Fruit fly (Drosophila melanogaster) whole organism, prepupa: ENCODE measurements around the gene CG2841.

Experiments
- CG10669 ChIP-seq: fragments of 200-800 bp; sonication (Bioruptor generic); optimal IDR thresholded peaks from 3 replicates; lab custom pipeline; 2018; ENCODE audit warnings: missing biosample characterization, mild to moderate bottlenecking, missing genetic modification characterization, moderate library complexity
- CG11902 ChIP-seq: fragments of 200-800 bp; sonication (Bioruptor generic); optimal IDR thresholded peaks from 3 replicates; lab custom pipeline; 2016; ENCODE audit warnings: missing biosample characterization, missing genetic modification characterization
- CG15336 ChIP-seq: fragments of 200-800 bp; sonication (Bioruptor generic); IDR thresholded peaks from 2 replicates; pipeline ENCODE4 v1.3.6; 2022; ENCODE audit warnings: missing biosample characterization, missing genetic modification characterization
- CG3032 ChIP-seq: fragments of 200-800 bp; optimal IDR thresholded peaks from 2 replicates; lab custom pipeline; 2019; ENCODE audit warnings: missing biosample characterization, mild to moderate bottlenecking, missing genetic modification characterization, moderate library complexity
- CG31627 ChIP-seq: fragments of 200-800 bp; sonication (Bioruptor generic); optimal IDR thresholded peaks from 3 replicates; lab custom pipeline; 2016; ENCODE audit warnings: missing biosample characterization, missing genetic modification characterization
- CG32006 ChIP-seq: fragments of 200-800 bp; sonication (Bioruptor generic); optimal IDR thresholded peaks from 3 replicates; lab custom pipeline; 2017; ENCODE audit warnings: missing biosample characterization, mild to moderate bottlenecking, missing genetic modification characterization
- CG34406 ChIP-seq: fragments of 200-800 bp; sonication (Bioruptor generic); optimal IDR thresholded peaks from 3 replicates; lab custom pipeline; 2016; ENCODE audit warnings: missing biosample characterization, missing genetic modification characterization
- CG3919 ChIP-seq: fragments of 200-800 bp; sonication (Bioruptor generic); optimal IDR thresholded peaks from 3 replicates; lab custom pipeline; 2016; ENCODE audit warnings: missing biosample characterization, missing genetic modification characterization
- CG6163 ChIP-seq: fragments of 200-800 bp; sonication (Bioruptor generic); IDR thresholded peaks from 3 replicates; pipeline ENCODE4 v1.3.6; 2022; ENCODE audit warnings: missing biosample characterization, missing genetic modification characterization
- CG6276 ChIP-seq: fragments of 200-800 bp; sonication (Bioruptor generic); optimal IDR thresholded peaks from 2 replicates; lab custom pipeline; 2017; ENCODE audit warnings: missing biosample characterization, mild to moderate bottlenecking, missing genetic modification characterization
- CG6792 ChIP-seq: fragments of 200-800 bp; sonication (Bioruptor generic); optimal IDR thresholded peaks from 3 replicates; lab custom pipeline; 2016; ENCODE audit warnings: missing biosample characterization, missing genetic modification characterization
- CG6808 ChIP-seq: fragments of 200-800 bp; sonication (Bioruptor generic); optimal IDR thresholded peaks from 3 replicates; lab custom pipeline; 2017; ENCODE audit warnings: missing biosample characterization, missing genetic modification characterization, mild to moderate bottlenecking, moderate library complexity, missing genetic modification reagents
- CG6854 ChIP-seq: fragments of 200-800 bp; sonication (Bioruptor generic); optimal IDR thresholded peaks from 2 replicates; lab custom pipeline; 2017; ENCODE audit warnings: missing biosample characterization, mild to moderate bottlenecking, missing genetic modification characterization
- CG7368 ChIP-seq: fragments of 200-800 bp; sonication (Bioruptor generic); optimal IDR thresholded peaks from 3 replicates; lab custom pipeline; 2016; ENCODE audit warnings: missing biosample characterization, missing genetic modification characterization
- CG8632 ChIP-seq: fragments of 200-800 bp; sonication (Bioruptor generic); optimal IDR thresholded peaks from 3 replicates; lab custom pipeline; 2016; ENCODE audit warnings: missing biosample characterization, missing genetic modification characterization
- Eip75B ChIP-seq: fragments of 200-800 bp; sonication (Bioruptor generic); optimal IDR thresholded peaks from 3 replicates; lab custom pipeline; 2016; ENCODE audit warnings: missing biosample characterization, missing genetic modification characterization
- Eip78C ChIP-seq: fragments of 200-800 bp; sonication (Bioruptor generic); peaks from one replicate; lab custom pipeline; 2016; ENCODE audit warnings: missing biosample characterization, missing genetic modification characterization
- Ets21C ChIP-seq: fragments of 200-800 bp; sonication (Bioruptor generic); optimal IDR thresholded peaks from 3 replicates; lab custom pipeline; 2016; ENCODE audit warnings: missing biosample characterization, missing genetic modification characterization
- Ets96B ChIP-seq: fragments of 200-800 bp; optimal IDR thresholded peaks from 2 replicates; lab custom pipeline; 2019; ENCODE audit warnings: missing biosample characterization, mild to moderate bottlenecking, missing genetic modification characterization, moderate library complexity
- Gug ChIP-seq: fragments of 200-800 bp; sonication (Bioruptor generic); IDR thresholded peaks from 2 replicates; pipeline ENCODE4 v1.3.6; 2022; ENCODE audit warnings: missing biosample characterization, missing genetic modification characterization
- Hr38 ChIP-seq: sonication (Bioruptor generic); optimal IDR thresholded peaks from 2 replicates; lab custom pipeline; 2016; ENCODE audit warnings: missing biosample characterization, missing genetic modification characterization
- Hr39 ChIP-seq: fragments of 200-800 bp; sonication (Bioruptor generic); optimal IDR thresholded peaks from 2 replicates; lab custom pipeline; 2016; ENCODE audit warnings: missing biosample characterization, missing genetic modification characterization
- Lpt ChIP-seq: fragments of 200-800 bp; sonication (Bioruptor generic); optimal IDR thresholded peaks from 3 replicates; lab custom pipeline; 2016; ENCODE audit warnings: missing biosample characterization, missing genetic modification characterization
- Sox102F ChIP-seq: fragments of 200-800 bp; sonication (Bioruptor generic); optimal IDR thresholded peaks from 2 replicates; lab custom pipeline; 2016; ENCODE audit warnings: missing biosample characterization, mild to moderate bottlenecking, missing genetic modification characterization
- Sox15 ChIP-seq: fragments of 200-800 bp; sonication (Bioruptor generic); optimal IDR thresholded peaks from 3 replicates; lab custom pipeline; 2016; ENCODE audit warnings: missing biosample characterization, missing genetic modification characterization
- achi ChIP-seq: fragments of 200-800 bp; sonication (Bioruptor generic); optimal IDR thresholded peaks from 3 replicates; lab custom pipeline; 2016; ENCODE audit warnings: missing biosample characterization, missing genetic modification characterization
- acj6 ChIP-seq: fragments of 200-800 bp; sonication (Bioruptor generic); optimal IDR thresholded peaks from 3 replicates; lab custom pipeline; 2016; ENCODE audit warnings: missing biosample characterization, missing genetic modification characterization
- dac ChIP-seq: fragments of 200-800 bp; sonication (Bioruptor generic); optimal IDR thresholded peaks from 2 replicates; lab custom pipeline; 2017; ENCODE audit warnings: missing biosample characterization, mild to moderate bottlenecking, missing genetic modification characterization
- dsx ChIP-seq: fragments of 200-800 bp; optimal IDR thresholded peaks from 3 replicates; lab custom pipeline; 2019; ENCODE audit warnings: missing biosample characterization, mild to moderate bottlenecking, missing genetic modification characterization, moderate library complexity; ENCODE audit not compliant: poor library complexity, severe bottlenecking
- eg ChIP-seq: fragments of 200-800 bp; sonication (Bioruptor generic); IDR thresholded peaks from 3 replicates; pipeline ENCODE4 v1.3.6; 2022; ENCODE audit warnings: missing biosample characterization, missing genetic modification characterization
- esn ChIP-seq: fragments of 200-800 bp; sonication (Bioruptor generic); optimal IDR thresholded peaks from 2 replicates; lab custom pipeline; 2016; ENCODE audit warnings: missing biosample characterization, mild to moderate bottlenecking, missing genetic modification characterization, moderate library complexity
- fd59A ChIP-seq: fragments of 200-800 bp; sonication (Bioruptor generic); optimal IDR thresholded peaks from 2 replicates; lab custom pipeline; 2017; ENCODE audit warnings: missing biosample characterization, mild to moderate bottlenecking, missing genetic modification characterization, missing genetic modification reagents
- fkh ChIP-seq: fragments of 200-800 bp; sonication (Bioruptor generic); optimal IDR thresholded peaks from 3 replicates; lab custom pipeline; 2017; ENCODE audit warnings: missing biosample characterization, mild to moderate bottlenecking, missing genetic modification characterization, moderate library complexity
- lz ChIP-seq: fragments of 200-800 bp; sonication (Bioruptor generic); optimal IDR thresholded peaks from 3 replicates; lab custom pipeline; 2016; ENCODE audit warnings: missing biosample characterization, missing genetic modification characterization
- net ChIP-seq: fragments of 200-800 bp; sonication (Bioruptor generic); optimal IDR thresholded peaks from 3 replicates; lab custom pipeline; 2016; ENCODE audit warnings: missing biosample characterization, missing genetic modification characterization
- pdm3 ChIP-seq: fragments of 200-800 bp; sonication (Bioruptor generic); optimal IDR thresholded peaks from 3 replicates; lab custom pipeline; 2016; ENCODE audit warnings: missing biosample characterization, missing genetic modification characterization
- salr ChIP-seq, 2 experiments: fragments of 200-800 bp; sonication (Bioruptor generic); optimal IDR thresholded peaks; 3 replicates each; lab custom pipeline; 2016 to 2018; ENCODE audit warnings: missing biosample characterization in 2 of 2, missing genetic modification characterization in 2 of 2, mild to moderate bottlenecking in 1 of 2
- spab ChIP-seq: fragments of 200-800 bp; sonication (Bioruptor generic); optimal IDR thresholded peaks from 2 replicates; lab custom pipeline; 2017; ENCODE audit warnings: missing biosample characterization, mild to moderate bottlenecking, missing genetic modification characterization, missing genetic modification reagents
- ss ChIP-seq, 2 experiments: fragments of 200-800 bp; sonication (Bioruptor generic); optimal IDR thresholded peaks; 2 replicates in 1 of 2; 3 replicates in 1 of 2; lab custom pipeline; 2017 to 2018; ENCODE audit warnings: mild to moderate bottlenecking in 2 of 2, missing biosample characterization in 2 of 2, missing genetic modification characterization in 2 of 2, moderate library complexity in 1 of 2
- svp ChIP-seq: fragments of 200-800 bp; sonication (Bioruptor generic); peaks from one replicate; lab custom pipeline; 2016; ENCODE audit warnings: missing biosample characterization, missing genetic modification characterization
- topi ChIP-seq: fragments of 200-800 bp; sonication (Bioruptor generic); optimal IDR thresholded peaks from 3 replicates; lab custom pipeline; 2016; ENCODE audit warnings: missing biosample characterization, missing genetic modification characterization
- vri ChIP-seq: fragments of 200-800 bp; sonication (Bioruptor generic); optimal IDR thresholded peaks from 3 replicates; lab custom pipeline; 2016; ENCODE audit warnings: missing biosample characterization, mild to moderate bottlenecking, missing genetic modification characterization

CG2841 gene

dm6 chrX:2356441-2356840 lies 9.7 kb downstream of the CG2841 start (continued):
- TF ChIP-seq dac (GFP tag; lab: Kevin White, UChicago) (no peak), Lpt (GFP tag; lab: Kevin White, UChicago) (no peak), eg (GFP tag; lab: Robert Waterston, UW) (peak; percentile 75), CG7368 (GFP tag; lab: Kevin White, UChicago) (peak; percentile 46), fkh (GFP tag; lab: Kevin White, UChicago) (no peak), CG15336 (peak; percentile 47; the same call in 1 of the 2 replicates), CG32006 (peak; percentile 40), achi (GFP tag; lab: Kevin White, UChicago) (peak; percentile 15), Ets21C (GFP tag; lab: Kevin White, UChicago) (no peak), CG6163 (GFP tag; lab: Robert Waterston, UW) (peak; percentile 76), topi (GFP tag; lab: Kevin White, UChicago) (peak; percentile 13), CG8632 (GFP tag; lab: Kevin White, UChicago) (no peak), Sox15 (GFP tag; lab: Kevin White, UChicago) (no peak), CG3919 (GFP tag; lab: Kevin White, UChicago) (peak; percentile 49), salr (GFP tag; optimal IDR thresholded peaks at IDR 0.05; lab: Kevin White, UChicago) (no peak), Eip78C (GFP tag; lab: Kevin White, UChicago) (peak; percentile 84)

dm6 chrX:2355531-2355986 lies 10.6 kb downstream of the CG2841 start:
- TF ChIP-seq Ets21C (GFP tag; lab: Kevin White, UChicago) = no peak
- no peak for TF ChIP-seq CG6854 (GFP tag; lab: Kevin White, UChicago)
- TF ChIP-seq svp (GFP tag; lab: Kevin White, UChicago) = no peak
- no peak for TF ChIP-seq CG8632 (GFP tag; lab: Kevin White, UChicago)
- TF ChIP-seq CG6163 (GFP tag; lab: Robert Waterston, UW) = no peak

- TF ChIP-seq spab (GFP tag; lab: Kevin White, UChicago) (no peak), Lpt (GFP tag; lab: Kevin White, UChicago) (no peak), net (no peak), CG6808 (GFP tag; lab: Kevin White, UChicago) (no peak), CG6276 (no peak), Eip78C (GFP tag; lab: Kevin White, UChicago) (no peak), CG11902 (GFP tag; lab: Kevin White, UChicago) (no peak), fkh (GFP tag; lab: Kevin White, UChicago) (no peak), dsx (GFP tag; lab: Kevin White, UChicago) (no peak), CG6854 (GFP tag; lab: Kevin White, UChicago) (no peak), Hr38 (GFP tag; lab: Kevin White, UChicago) (no peak), CG34406 (no peak)
These were observed 12.0 kb downstream of the CG2841 start for dm6 chrX:2354169-2354568.

- TF ChIP-seq ss (GFP tag; optimal IDR thresholded peaks at IDR 0.05; lab: Kevin White, UChicago) = no peak
- TF ChIP-seq CG34406 = no peak
- TF ChIP-seq vri (GFP tag; lab: Kevin White, UChicago) = peak; percentile 66
- no peak for TF ChIP-seq Hr39 (GFP tag; lab: Kevin White, UChicago)
- peak; percentile 28 for TF ChIP-seq svp (GFP tag; lab: Kevin White, UChicago)
- TF ChIP-seq CG32006 = no peak
- TF ChIP-seq CG6276 = no peak
- no peak for TF ChIP-seq Ets21C (GFP tag; lab: Kevin White, UChicago)
- TF ChIP-seq Eip75B (GFP tag; lab: Kevin White, UChicago) = no peak
- no peak for TF ChIP-seq Sox102F (GFP tag; lab: Kevin White, UChicago)
- TF ChIP-seq, all 60 proteins: peak for 2
These were observed 13.3 kb downstream of the CG2841 start for dm6 chrX:2352819-2353218.

- TF ChIP-seq net (no peak), Sox15 (GFP tag; lab: Kevin White, UChicago) (no peak), Ets96B (tag; lab: Kevin White, UChicago) (no peak), Gug (GFP tag; lab: Robert Waterston, UW) (peak; percentile 48; the same call in 1 of the 2 replicates), CG31627 (GFP tag; lab: Kevin White, UChicago) (peak; percentile 2), CG6276 (no peak), vri (GFP tag; lab: Kevin White, UChicago) (no peak), lz (no peak), CG3032 (tag; lab: Kevin White, UChicago) (no peak), acj6 (GFP tag; lab: Kevin White, UChicago) (no peak), esn (peak; percentile 17), Eip75B (GFP tag; lab: Kevin White, UChicago) (no peak), Sox102F (GFP tag; lab: Kevin White, UChicago) (no peak), topi (GFP tag; lab: Kevin White, UChicago) (no peak), CG6792 (GFP tag; lab: Kevin White, UChicago) (no peak), pdm3 (no peak), fd59A (GFP tag; lab: Kevin White, UChicago) (no peak), Ets21C (GFP tag; lab: Kevin White, UChicago) (no peak), CG10669 (GFP tag; lab: Kevin White, UChicago) (no peak)
These were observed 16.0 kb downstream of the CG2841 start for dm6 chrX:2350228-2350564.
